Fruit fly (Drosophila melanogaster) whole organism, embryonic: Measurements from ENCODE around the gene mRpL30.

Experiments
- Adf1 ChIP-seq: fragments of 200-800 bp; sonication (Bioruptor generic); IDR thresholded peaks from 2 replicates; pipeline ENCODE4 v1.3.6; 2022; ENCODE audit warnings: missing biosample characterization, missing genetic modification characterization
- Atf3 ChIP-seq: fragments of 200-800 bp; sonication (Bioruptor generic); optimal IDR thresholded peaks from 3 replicates; lab custom pipeline; 2016; ENCODE audit warnings: missing biosample characterization, missing genetic modification characterization
- CG1024 ChIP-seq: fragments of 200-800 bp; sonication (Bioruptor generic); IDR thresholded peaks from 2 replicates; pipeline ENCODE4 v1.3.6; 2022; ENCODE audit warnings: missing biosample characterization, missing genetic modification characterization
- CG10366 ChIP-seq: fragments of 200-800 bp; sonication (Bioruptor generic); IDR thresholded peaks from 2 replicates; pipeline ENCODE4 v1.3.6; 2022; ENCODE audit warnings: missing biosample characterization, missing genetic modification characterization
- CG10979 ChIP-seq: fragments of 200-800 bp; sonication (Bioruptor generic); optimal IDR thresholded peaks from 2 replicates; lab custom pipeline; 2018; ENCODE audit warnings: missing biosample characterization, mild to moderate bottlenecking, missing genetic modification characterization, moderate library complexity
- CG11696 ChIP-seq: fragments of 200-800 bp; sonication (Bioruptor generic); IDR thresholded peaks from 2 replicates; pipeline ENCODE4 v1.3.6; 2022; ENCODE audit warnings: missing biosample characterization, missing genetic modification characterization
- CG12104 ChIP-seq: fragments of 200-800 bp; sonication (Bioruptor generic); optimal IDR thresholded peaks from 3 replicates; lab custom pipeline; 2016; ENCODE audit warnings: missing biosample characterization, missing genetic modification characterization
- CG13287 ChIP-seq: fragments of 200-800 bp; sonication (Bioruptor generic); IDR thresholded peaks from 2 replicates; pipeline ENCODE4 v1.3.6; 2022; ENCODE audit warnings: missing biosample characterization, missing genetic modification characterization; ENCODE audit not compliant: partially characterized antibody
- CG15514 ChIP-seq: fragments of 200-800 bp; sonication (Bioruptor generic); optimal IDR thresholded peaks from 3 replicates; lab custom pipeline; 2017; ENCODE audit warnings: missing biosample characterization, missing genetic modification characterization, mild to moderate bottlenecking, moderate library complexity, missing genetic modification reagents
- CG17568 ChIP-seq: fragments of 200-800 bp; sonication (Bioruptor generic); optimal IDR thresholded peaks from 2 replicates; lab custom pipeline; 2018; ENCODE audit warnings: missing biosample characterization, mild to moderate bottlenecking, missing genetic modification characterization, moderate library complexity
- CG18764 ChIP-seq: fragments of 200-800 bp; sonication (Bioruptor generic); optimal IDR thresholded peaks from 3 replicates; lab custom pipeline; 2016; ENCODE audit warnings: missing biosample characterization, missing genetic modification characterization
- CG30020 ChIP-seq: fragments of 200-800 bp; optimal IDR thresholded peaks from 2 replicates; lab custom pipeline; 2019; ENCODE audit warnings: missing biosample characterization, mild to moderate bottlenecking, missing genetic modification characterization, moderate library complexity
- CG31365 ChIP-seq: fragments of 200-800 bp; sonication (Bioruptor generic); optimal IDR thresholded peaks from 2 replicates; lab custom pipeline; 2018; ENCODE audit warnings: missing biosample characterization, mild to moderate bottlenecking, missing genetic modification characterization
- CG3407 ChIP-seq: fragments of 200-800 bp; sonication (Bioruptor generic); optimal IDR thresholded peaks from 2 replicates; lab custom pipeline; 2018; ENCODE audit warnings: missing biosample characterization, mild to moderate bottlenecking, missing genetic modification characterization
- CG3847 ChIP-seq: fragments of 200-800 bp; sonication (Bioruptor generic); IDR thresholded peaks from 2 replicates; pipeline ENCODE4 v1.3.6; 2022; ENCODE audit warnings: missing biosample characterization, missing genetic modification characterization
- CG43689 ChIP-seq: fragments of 200-800 bp; sonication (Bioruptor generic); IDR thresholded peaks from 2 replicates; pipeline ENCODE4 v1.3.6; 2022; ENCODE audit warnings: missing biosample characterization, missing genetic modification characterization
- CG4730 ChIP-seq: fragments of 200-800 bp; sonication (Bioruptor generic); IDR thresholded peaks from 2 replicates; pipeline ENCODE4 v1.3.6; 2022; ENCODE audit warnings: missing biosample characterization, missing genetic modification characterization
- CG7372 ChIP-seq: fragments of 200-800 bp; sonication (Bioruptor generic); IDR thresholded peaks from 2 replicates; pipeline ENCODE4 v1.3.6; 2022; ENCODE audit warnings: missing biosample characterization, missing genetic modification characterization
- CG7987 ChIP-seq: fragments of 200-800 bp; sonication (Bioruptor generic); optimal IDR thresholded peaks from 2 replicates; lab custom pipeline; 2018; ENCODE audit warnings: missing biosample characterization, mild to moderate bottlenecking, missing genetic modification characterization, moderate library complexity
- CHES-1-like ChIP-seq: fragments of 200-800 bp; sonication (Bioruptor generic); optimal IDR thresholded peaks from 2 replicates; lab custom pipeline; 2016; ENCODE audit warnings: missing biosample characterization, missing genetic modification characterization
- Deaf1 ChIP-seq: fragments of 200-800 bp; optimal IDR thresholded peaks from 3 replicates; lab custom pipeline; 2019; ENCODE audit warnings: missing biosample characterization, mild to moderate bottlenecking, missing genetic modification characterization, moderate library complexity
- Dip2 ChIP-seq: fragments of 200-800 bp; sonication (Bioruptor generic); IDR thresholded peaks from 2 replicates; pipeline ENCODE4 v1.3.6; 2022; ENCODE audit warnings: missing biosample characterization, missing genetic modification characterization
- H2.0 ChIP-seq: fragments of 200-800 bp; sonication (Bioruptor generic); IDR thresholded peaks from 2 replicates; pipeline ENCODE4 v1.3.6; 2022; ENCODE audit warnings: missing biosample characterization, missing genetic modification characterization
- HLH4C ChIP-seq: fragments of 200-800 bp; sonication (Bioruptor generic); IDR thresholded peaks from 3 replicates; pipeline ENCODE4 v1.3.6; 2022; ENCODE audit warnings: missing biosample characterization, missing genetic modification characterization; ENCODE audit not compliant: partially characterized antibody
- HLHmδ ChIP-seq: fragments of 200-800 bp; sonication (Bioruptor generic); optimal IDR thresholded peaks from 2 replicates; lab custom pipeline; 2018; ENCODE audit warnings: missing biosample characterization, mild to moderate bottlenecking, missing genetic modification characterization, moderate library complexity
- Hr3 ChIP-seq: fragments of 200-800 bp; sonication (Bioruptor generic); optimal IDR thresholded peaks from 3 replicates; lab custom pipeline; 2016; ENCODE audit warnings: missing biosample characterization, missing genetic modification characterization
- MTF-1 ChIP-seq: fragments of 200-800 bp; sonication (Bioruptor generic); optimal IDR thresholded peaks from 2 replicates; lab custom pipeline; 2018; ENCODE audit warnings: missing biosample characterization, mild to moderate bottlenecking, missing genetic modification characterization, borderline replicate concordance
- NK7.1 ChIP-seq: fragments of 200-800 bp; sonication (Bioruptor generic); optimal IDR thresholded peaks from 3 replicates; lab custom pipeline; 2016; ENCODE audit warnings: missing biosample characterization, missing genetic modification characterization
- PHDP ChIP-seq: fragments of 200-800 bp; sonication (Bioruptor generic); optimal IDR thresholded peaks from 3 replicates; lab custom pipeline; 2018; ENCODE audit warnings: missing biosample characterization, mild to moderate bottlenecking, missing genetic modification characterization, moderate library complexity
- Ssrp ChIP-seq: fragments of 200-800 bp; sonication (Bioruptor generic); optimal IDR thresholded peaks from 2 replicates; lab custom pipeline; 2018; ENCODE audit warnings: missing biosample characterization, mild to moderate bottlenecking, missing genetic modification characterization, moderate library complexity
- Vsx1 ChIP-seq: fragments of 200-800 bp; sonication (Bioruptor generic); optimal IDR thresholded peaks from 2 replicates; lab custom pipeline; 2017; ENCODE audit warnings: missing biosample characterization, mild to moderate bottlenecking, missing genetic modification characterization, missing genetic modification reagents
- amos ChIP-seq: fragments of 200-800 bp; sonication (Bioruptor generic); IDR thresholded peaks from 2 replicates; pipeline ENCODE4 v1.3.6; 2022; ENCODE audit warnings: missing biosample characterization, missing genetic modification characterization; ENCODE audit not compliant: partially characterized antibody
- ash1 ChIP-seq: fragments of 200-800 bp; sonication (Bioruptor generic); optimal IDR thresholded peaks from 2 replicates; lab custom pipeline; 2018; ENCODE audit warnings: missing biosample characterization, mild to moderate bottlenecking, missing genetic modification characterization
- az2 ChIP-seq: fragments of 200-800 bp; sonication (Bioruptor generic); optimal IDR thresholded peaks from 3 replicates; lab custom pipeline; 2016; ENCODE audit warnings: missing biosample characterization, missing genetic modification characterization
- gcm2 ChIP-seq: fragments of 200-800 bp; sonication (Bioruptor generic); optimal IDR thresholded peaks from 2 replicates; lab custom pipeline; 2016; ENCODE audit warnings: missing biosample characterization, missing genetic modification characterization
- ham ChIP-seq: fragments of 200-800 bp; sonication (Bioruptor generic); IDR thresholded peaks from 2 replicates; pipeline ENCODE4 v1.3.6; 2022; ENCODE audit warnings: missing biosample characterization, missing genetic modification characterization
- hbn ChIP-seq: fragments of 200-800 bp; sonication (Bioruptor generic); IDR thresholded peaks from 2 replicates; pipeline ENCODE4 v1.3.6; 2022; ENCODE audit warnings: missing biosample characterization, missing genetic modification characterization; ENCODE audit not compliant: partially characterized antibody
- her ChIP-seq: fragments of 200-800 bp; sonication (Bioruptor generic); optimal IDR thresholded peaks from 2 replicates; lab custom pipeline; 2016; ENCODE audit warnings: missing biosample characterization, missing genetic modification characterization
- ind ChIP-seq: fragments of 200-800 bp; sonication (Bioruptor generic); optimal IDR thresholded peaks from 3 replicates; lab custom pipeline; 2016; ENCODE audit warnings: missing biosample characterization, missing genetic modification characterization
- jigr1 ChIP-seq: fragments of 200-800 bp; sonication (Bioruptor generic); IDR thresholded peaks from 3 replicates; pipeline ENCODE4 v1.3.6; 2022; ENCODE audit warnings: missing biosample characterization, missing genetic modification characterization
- nerfin-2 ChIP-seq: fragments of 200-800 bp; sonication (Bioruptor generic); IDR thresholded peaks from 2 replicates; pipeline ENCODE4 v1.3.6; 2022; ENCODE audit warnings: missing biosample characterization, missing genetic modification characterization; ENCODE audit not compliant: partially characterized antibody
- prd ChIP-seq, 3 experiments: fragments of >200 bp in 2 of 3; fragments of 200-800 bp in 1 of 3; sonication (Bioruptor generic) in 1 of 3; optimal IDR thresholded peaks in 2 of 3; IDR thresholded peaks in 1 of 3; 2 replicates in 2 of 3; 3 replicates in 1 of 3; pipeline versions ENCODE4 v1.3.6 to Lab custom; 2017 to 2022; ENCODE audit warnings: missing biosample characterization in 1 of 3, missing genetic modification characterization in 1 of 3
- pros ChIP-seq: fragments of 200-800 bp; sonication (Bioruptor generic); optimal IDR thresholded peaks from 3 replicates; lab custom pipeline; 2019; ENCODE audit warnings: missing biosample characterization, mild to moderate bottlenecking, missing genetic modification characterization, moderate library complexity
- rib ChIP-seq: fragments of 200-800 bp; sonication (Bioruptor generic); IDR thresholded peaks from 2 replicates; pipeline ENCODE4 v1.3.6; 2022; ENCODE audit warnings: missing biosample characterization, missing genetic modification characterization
- ro ChIP-seq: fragments of 200-800 bp; sonication (Bioruptor generic); IDR thresholded peaks from 2 replicates; pipeline ENCODE4 v1.3.6; 2022; ENCODE audit warnings: missing biosample characterization, missing genetic modification characterization
- sisA ChIP-seq: fragments of 200-800 bp; sonication (Bioruptor generic); IDR thresholded peaks from 2 replicates; pipeline ENCODE4 v1.3.6; 2022; ENCODE audit warnings: missing biosample characterization, missing genetic modification characterization
- vvl ChIP-seq: fragments of 200-800 bp; sonication (Bioruptor generic); IDR thresholded peaks from 2 replicates; pipeline ENCODE4 v1.3.6; 2022; ENCODE audit warnings: missing biosample characterization, missing genetic modification characterization
- zen ChIP-seq: fragments of 200-800 bp; sonication (Bioruptor generic); optimal IDR thresholded peaks from 3 replicates; lab custom pipeline; 2018; ENCODE audit warnings: missing biosample characterization, mild to moderate bottlenecking, missing genetic modification characterization, moderate library complexity

mRpL30 gene

DNA sequence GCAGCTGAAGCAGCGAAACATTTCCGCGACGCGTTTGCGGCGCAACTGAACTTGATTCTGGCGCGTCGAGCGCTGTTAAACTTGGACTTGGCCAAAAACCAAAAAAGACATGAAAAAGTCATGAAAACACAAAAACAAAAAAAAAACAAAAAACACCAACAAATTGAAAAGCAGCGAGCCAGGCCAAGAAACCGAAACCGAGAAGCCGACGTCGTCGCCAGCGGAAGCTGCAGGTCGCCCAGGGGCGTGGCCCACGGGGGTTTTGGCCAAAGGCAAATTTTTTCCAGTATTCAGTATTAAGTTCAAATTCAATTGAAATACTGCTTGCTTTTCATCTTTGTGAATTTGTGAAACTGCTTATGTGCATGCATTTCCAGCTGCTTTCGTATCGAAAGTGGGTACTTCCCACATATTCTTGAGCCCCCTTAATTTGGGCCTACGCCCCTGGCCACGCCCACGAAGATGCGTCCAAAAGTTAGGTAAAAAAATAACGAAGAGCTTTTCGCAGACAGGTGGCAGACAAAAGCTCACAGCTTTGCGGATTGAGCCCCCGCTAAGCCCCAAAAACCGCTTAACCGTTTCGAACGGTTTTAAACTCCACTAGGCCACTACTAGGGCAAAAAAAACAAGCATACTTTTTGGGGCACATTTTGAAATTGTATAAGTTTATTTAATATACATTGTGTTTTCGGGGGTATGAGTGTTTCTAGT is 19.1 kb downstream of the mRpL30 start, which contains the start of gene CG3009 (continued):
- peak; percentile 95 for TF ChIP-seq gcm2 (GFP tag; lab: Kevin White, UChicago)
- TF ChIP-seq pros (GFP tag; lab: Kevin White, UChicago): peak; percentile 78
- TF ChIP-seq CG1024: peak; percentile 90
- TF ChIP-seq CG7987 (GFP tag; lab: Kevin White, UChicago): peak; percentile 94
- TF ChIP-seq MTF-1: peak; percentile 94
- peak; percentile 99 for TF ChIP-seq ind
- peak; percentile 92 for TF ChIP-seq CG18764 (GFP tag; lab: Kevin White, UChicago)
- TF ChIP-seq Hr3: peak; percentile 96
- TF ChIP-seq CG30020 (tag; lab: Kevin White, UChicago): peak; percentile 72
- peak; percentile 97 for TF ChIP-seq az2 (GFP tag; lab: Kevin White, UChicago)
- peak; percentile 90 for TF ChIP-seq CG11696 (GFP tag; lab: Robert Waterston, UW)
- TF ChIP-seq Adf1 (GFP tag; lab: Robert Waterston, UW): peak; percentile 94
- no peak for TF ChIP-seq nerfin-2
- peak; percentile 93 for TF ChIP-seq CG10979 (tag; lab: Kevin White, UChicago)
- peak; percentile 95 for TF ChIP-seq CG15514 (GFP tag; lab: Kevin White, UChicago)
- TF ChIP-seq CG3407: peak; percentile 92
- peak; percentile 77 for TF ChIP-seq ash1
- peak; percentile 94 for TF ChIP-seq CG43689
- no peak for TF ChIP-seq HLHmδ (GFP tag; lab: Kevin White, UChicago)
- TF ChIP-seq CG13287: peak; percentile 54; the same call in 1 of the 2 replicates
- TF ChIP-seq sisA (GFP tag; lab: Robert Waterston, UW): peak; percentile 97
- TF ChIP-seq her: peak; percentile 97
- TF ChIP-seq Atf3 (GFP tag; lab: Kevin White, UChicago): peak; percentile 96
- peak; percentile 92 for TF ChIP-seq CG31365 (tag; lab: Kevin White, UChicago)
- peak; percentile 97 for TF ChIP-seq CG7372 (GFP tag; lab: Robert Waterston, UW)
- TF ChIP-seq amos (GFP tag; lab: Robert Waterston, UW): peak; percentile 24; the same call in 1 of the 2 replicates
- peak; percentile 93 for TF ChIP-seq Ssrp (tag; lab: Kevin White, UChicago)
- peak; percentile 98 for TF ChIP-seq PHDP
- peak; percentile 95 for TF ChIP-seq CG17568 (GFP tag; lab: Kevin White, UChicago)
- peak; percentile 98 for TF ChIP-seq vvl (GFP tag; lab: Robert Waterston, UW)
- TF ChIP-seq CHES-1-like (GFP tag; lab: Kevin White, UChicago): peak; percentile 99
- TF ChIP-seq H2.0: peak; percentile 96
- TF ChIP-seq HLH4C (GFP tag; lab: Robert Waterston, UW): peak; percentile 36; the same call in 1 of the 3 replicates
- TF ChIP-seq Deaf1 (tag; lab: Kevin White, UChicago): peak; percentile 88
- peak; percentile 97 for TF ChIP-seq CG10366 (GFP tag; lab: Robert Waterston, UW)
- no peak for TF ChIP-seq prd (optimal IDR thresholded peaks at IDR 0.05; lab: Kevin White, UChicago)
- TF ChIP-seq prd (GFP tag; IDR thresholded peaks at IDR 0.05; lab: Robert Waterston, UW): peak; percentile 98
- peak; percentile 96 for TF ChIP-seq ham
- TF ChIP-seq ro (GFP tag; lab: Robert Waterston, UW): peak; percentile 87
- peak; percentile 95 for TF ChIP-seq CG4730
- TF ChIP-seq jigr1 (GFP tag; lab: Robert Waterston, UW): peak; percentile 95
- TF ChIP-seq CG3847 (GFP tag; lab: Robert Waterston, UW): peak; percentile 98
- peak; percentile 83 for TF ChIP-seq zen (tag; lab: Kevin White, UChicago)
- TF ChIP-seq Vsx1: peak; percentile 92
- TF ChIP-seq hbn: no peak
- peak; percentile 75 for TF ChIP-seq Dip2
- peak; percentile 97 for TF ChIP-seq rib
- TF ChIP-seq CG12104: peak; percentile 93
- TF ChIP-seq NK7.1 (GFP tag; lab: Kevin White, UChicago): peak; percentile 96
